Worm (Caenorhabditis elegans): ENCODE results near the gene pgp-14.

pgp-14 gene

ce11 chrX:12749530-12750240 is at the start of gene pgp-14:
TSS of gene pgp-14 (minus strand) at chrX:12749580.
- no peak for TF ChIP-seq unc-62 (GFP tag; optimal IDR thresholded peaks at IDR 0.05)

- no peak for TF ChIP-seq unc-62 (GFP tag; optimal IDR thresholded peaks at IDR 0.05)
Measured at ce11 chrX:12793796-12794195, 44.4 kb upstream of the pgp-14 start, which contains the start of gene abf-6. TSS of gene abf-6 (plus strand) at chrX:12794118.

ce11 chrX:12793075-12793474 is 43.7 kb upstream of the pgp-14 start:
- TF ChIP-seq unc-62 (GFP tag; optimal IDR thresholded peaks at IDR 0.05) = no peak

DNA sequence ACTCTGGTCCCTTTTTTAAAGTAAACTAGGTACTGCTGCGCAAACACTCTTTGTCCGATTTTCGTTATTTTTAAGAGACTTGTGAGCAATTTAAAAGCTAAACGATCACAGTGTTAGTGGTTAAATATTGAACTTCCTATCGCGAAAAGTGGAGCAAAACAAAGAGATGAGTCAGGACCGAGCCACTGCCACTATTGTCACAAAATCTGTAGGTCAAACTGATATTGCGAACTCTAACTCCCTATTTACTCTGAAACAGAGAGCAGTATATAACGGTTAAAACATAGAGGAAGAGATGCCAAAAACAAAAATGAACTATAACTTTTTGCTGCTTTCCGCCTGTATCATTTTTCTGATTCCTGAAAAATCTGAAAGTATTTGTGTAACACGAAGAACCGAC is 43.2 kb upstream of the pgp-14 start, which contains the start of gene abf-5:
Gene abf-5 (plus strand): TSS at position 301 of the 400 bp plus-strand sequence.
- no peak for TF ChIP-seq unc-62 (GFP tag; optimal IDR thresholded peaks at IDR 0.05)

ce11 chrX:12790036-12790435 is 40.7 kb upstream of the pgp-14 start, which contains the start of gene str-123:
TSS of gene str-123 (plus strand) at chrX:12790336.
- no peak for TF ChIP-seq unc-62 (GFP tag; optimal IDR thresholded peaks at IDR 0.05)

- TF ChIP-seq unc-62 (GFP tag; optimal IDR thresholded peaks at IDR 0.05) = no peak
Measured at ce11 chrX:12787624-12788023, 38.2 kb upstream of the pgp-14 start, which contains the start of gene str-124. TSS of gene str-124 (plus strand) at chrX:12787924.

DNA sequence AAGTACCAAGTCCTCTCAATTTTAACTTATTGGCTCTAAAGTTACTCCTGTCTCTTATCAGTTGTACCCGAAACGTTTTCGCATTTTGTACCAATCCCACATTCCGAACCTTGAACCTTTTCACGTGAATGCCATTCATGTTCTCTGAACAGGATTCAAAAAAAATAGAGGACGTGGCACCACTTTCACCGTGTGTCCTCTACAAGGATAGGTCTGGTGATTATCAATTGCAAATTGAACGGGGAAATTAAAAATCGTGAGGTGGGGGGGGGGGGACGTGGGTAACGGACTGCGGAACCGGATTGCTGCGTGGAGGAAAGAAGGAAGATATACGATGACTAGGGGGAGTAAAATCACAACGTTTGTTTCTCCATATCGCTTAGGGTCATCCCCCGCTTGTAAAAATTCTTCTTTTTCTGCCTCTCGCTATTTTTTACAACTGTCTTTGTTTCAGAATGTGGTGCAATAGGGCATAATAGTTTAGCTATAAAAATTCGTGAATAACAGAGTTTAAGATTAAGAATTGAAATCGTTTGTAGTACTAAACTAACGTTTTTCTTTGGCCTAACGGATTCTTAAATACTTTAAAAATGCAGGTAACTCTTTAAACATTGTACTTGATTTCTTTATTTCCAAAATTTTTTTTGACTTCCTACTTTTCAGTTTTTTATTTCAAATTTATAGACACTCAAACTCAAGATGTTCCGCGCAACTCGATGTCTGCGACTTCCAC is 32.5 kb upstream of the pgp-14 start, which contains the start of gene alh-13:
Gene alh-13 (plus strand): TSS at position 683 of the 733 bp plus-strand sequence.
- TF ChIP-seq unc-62 (GFP tag; optimal IDR thresholded peaks at IDR 0.05) = no peak

DNA sequence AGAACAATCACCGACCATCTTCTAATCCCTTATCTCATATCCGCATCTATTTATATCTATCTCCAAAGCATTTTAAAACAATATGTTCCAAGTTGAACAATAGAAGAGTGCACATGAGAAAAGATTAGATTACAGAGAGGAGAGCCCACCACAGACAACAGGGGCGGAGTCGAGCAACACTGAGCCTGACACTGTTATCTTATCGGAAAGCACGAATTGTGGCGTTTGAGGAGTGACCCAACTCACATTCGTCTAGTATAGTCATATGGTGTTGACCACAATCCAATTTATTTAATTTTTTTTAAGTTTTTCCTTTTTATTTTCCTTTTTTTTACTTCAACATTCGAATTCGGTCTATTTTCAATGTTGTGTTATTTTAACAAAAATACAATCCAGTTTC is 31.3 kb upstream of the pgp-14 start:
- TF ChIP-seq unc-62 (GFP tag; optimal IDR thresholded peaks at IDR 0.05) = no peak

ce11 chrX:12769697-12770096 is 20.3 kb upstream of the pgp-14 start, which contains the start of gene ilc-17.1:
TSS of gene ilc-17.1 (minus strand) at chrX:12769797.
- TF ChIP-seq unc-62 (GFP tag; optimal IDR thresholded peaks at IDR 0.05) = no peak

- TF ChIP-seq unc-62 (GFP tag; optimal IDR thresholded peaks at IDR 0.05) = no peak
Measured at ce11 chrX:12764009-12764408, 14.6 kb upstream of the pgp-14 start.

DNA sequence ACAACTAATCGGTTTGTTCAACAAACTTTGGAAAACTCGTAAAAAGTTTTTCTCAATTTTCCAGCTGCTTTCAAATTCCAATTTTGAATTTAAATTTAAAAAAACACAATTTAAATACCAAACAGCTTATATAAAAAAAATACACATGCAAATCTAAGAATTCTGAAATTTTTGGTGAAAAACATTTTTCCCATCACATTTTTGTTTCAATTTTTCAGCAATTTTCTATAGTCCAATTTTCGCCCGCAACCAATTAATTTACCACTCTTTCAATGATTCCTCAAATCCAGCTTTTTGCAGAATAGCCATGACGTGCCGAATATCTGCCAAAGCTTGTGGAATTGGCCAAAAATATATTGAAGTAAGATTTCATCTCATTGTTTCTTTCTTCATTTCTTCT is 12.4 kb upstream of the pgp-14 start, which contains the start of gene cept-1:
Gene cept-1 (plus strand): TSS at position 301 of the 400 bp plus-strand sequence.
- no peak for TF ChIP-seq unc-62 (GFP tag; optimal IDR thresholded peaks at IDR 0.05)

DNA sequence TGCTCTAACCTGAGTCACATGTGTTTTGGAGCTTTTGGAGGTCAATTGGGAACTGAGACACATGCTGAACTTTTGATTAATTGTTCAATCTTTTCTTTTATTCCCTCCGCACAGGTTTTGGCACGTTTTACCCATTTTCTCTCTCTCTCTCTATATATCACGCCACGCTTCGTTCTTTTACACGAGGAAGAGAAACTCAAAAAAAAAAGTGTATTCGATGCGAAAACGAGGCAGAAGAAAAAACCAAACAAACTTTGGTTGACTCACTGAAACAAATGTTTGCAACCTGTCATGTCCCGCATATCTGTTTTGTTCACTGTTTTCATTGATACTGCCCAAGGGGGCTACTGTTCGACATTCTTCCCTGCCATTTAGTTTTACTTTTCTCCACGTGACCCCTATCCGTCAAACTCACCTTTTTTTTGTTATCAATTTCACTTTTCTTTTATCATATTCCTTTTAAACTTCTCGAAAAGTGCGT is 12.0 kb upstream of the pgp-14 start:
- no peak for TF ChIP-seq unc-62 (GFP tag; optimal IDR thresholded peaks at IDR 0.05)

ce11 chrX:12759642-12760041 is 10.3 kb upstream of the pgp-14 start:
- no peak for TF ChIP-seq unc-62 (GFP tag; optimal IDR thresholded peaks at IDR 0.05)

- no peak for TF ChIP-seq unc-62 (GFP tag; optimal IDR thresholded peaks at IDR 0.05)
Measured at ce11 chrX:12759010-12759409, 9.6 kb upstream of the pgp-14 start.

ce11 chrX:12755021-12755420 is 5.6 kb upstream of the pgp-14 start:
- no peak for TF ChIP-seq unc-62 (GFP tag; optimal IDR thresholded peaks at IDR 0.05)

DNA sequence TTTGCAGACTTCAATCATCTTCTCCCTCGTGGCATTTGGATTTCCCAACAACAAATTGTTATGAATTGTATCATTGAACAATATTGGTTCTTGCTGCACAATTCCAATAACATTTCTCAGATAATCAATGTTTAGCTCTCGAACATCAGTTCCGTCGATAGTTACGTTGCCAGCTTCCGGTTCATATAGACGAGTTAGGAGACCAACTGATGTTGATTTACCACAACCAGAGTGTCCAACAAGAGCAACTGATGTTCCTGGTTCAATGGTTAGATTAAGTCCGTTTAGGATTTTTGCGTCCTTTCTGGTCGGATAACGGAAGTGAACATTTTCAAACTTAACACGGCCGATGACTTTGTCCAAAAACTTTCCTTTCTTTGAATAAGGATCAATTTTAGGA is 4.7 kb upstream of the pgp-14 start:
- no peak for TF ChIP-seq unc-62 (GFP tag; optimal IDR thresholded peaks at IDR 0.05)
